Worm (Caenorhabditis elegans) whole organism, early embryonic: ENCODE measurements around the gene mlp-1.

Experiments
- B0310.2 ChIP-seq: sonication (generic microtip); optimal IDR thresholded peaks from 2 replicates; lab custom pipeline; 2016; ENCODE audit warnings: mild to moderate bottlenecking, missing genetic modification characterization, missing compliant biosample characterization
- F13C5.2 ChIP-seq: sonication (generic microtip); optimal IDR thresholded peaks from 2 replicates; lab custom pipeline; 2017; ENCODE audit warnings: mild to moderate bottlenecking, missing genetic modification characterization, inconsistent platforms, missing compliant biosample characterization
- aly-1 ChIP-seq: sonication (generic microtip); optimal IDR thresholded peaks from 2 replicates; lab custom pipeline; 2016; ENCODE audit warnings: missing genetic modification characterization, missing compliant biosample characterization
- ama-1 ChIP-seq: fragments of 150-350 bp; optimal IDR thresholded peaks from 2 replicates; lab custom pipeline; 2014
- ceh-13 ChIP-seq: fragments of 200-800 bp; sonication (Bioruptor generic); optimal IDR thresholded peaks from 2 replicates; lab custom pipeline; 2018; ENCODE audit warnings: mild to moderate bottlenecking, missing genetic modification characterization, missing compliant biosample characterization
- ceh-36 ChIP-seq: sonication (generic microtip); optimal IDR thresholded peaks from 2 replicates; lab custom pipeline; 2016; ENCODE audit warnings: missing genetic modification characterization, inconsistent platforms, missing compliant biosample characterization
- ets-7 ChIP-seq: sonication (generic microtip); optimal IDR thresholded peaks from 2 replicates; lab custom pipeline; 2016; ENCODE audit warnings: missing genotype, missing genetic modification characterization, missing compliant biosample characterization
- flt-1 ChIP-seq: fragments of 200-800 bp; sonication (Bioruptor generic); IDR thresholded peaks from 2 replicates; pipeline ENCODE4 v1.3.6; 2022; ENCODE audit warnings: missing genetic modification characterization, missing compliant biosample characterization
- hmbx-1 ChIP-seq: sonication (generic microtip); optimal IDR thresholded peaks from 2 replicates; lab custom pipeline; 2016; ENCODE audit warnings: mild to moderate bottlenecking, missing genetic modification characterization, missing compliant biosample characterization
- hmg-4 ChIP-seq: fragments of 200-800 bp; sonication (Bioruptor generic); optimal IDR thresholded peaks from 2 replicates; lab custom pipeline; 2018; ENCODE audit warnings: mild to moderate bottlenecking, missing genetic modification characterization, missing compliant biosample characterization
- hnd-1 ChIP-seq: sonication (generic microtip); optimal IDR thresholded peaks from 2 replicates; lab custom pipeline; 2016; ENCODE audit warnings: missing genetic modification characterization, missing compliant biosample characterization
- pes-1 ChIP-seq: fragments of 200-800 bp; sonication (Bioruptor generic); IDR thresholded peaks from 2 replicates; pipeline ENCODE4 v1.3.6; 2022; ENCODE audit warnings: missing genetic modification reagents, missing genetic modification characterization, missing compliant biosample characterization
- scrt-1 ChIP-seq: fragments of 200-800 bp; sonication (Bioruptor generic); IDR thresholded peaks from 2 replicates; pipeline ENCODE4 v1.3.6; 2022; ENCODE audit warnings: missing genetic modification characterization, missing compliant biosample characterization
- sea-1 ChIP-seq: fragments of 200-800 bp; sonication (Bioruptor generic); conservative IDR thresholded peaks from 2 replicates; pipeline ENCODE4 v1.3.6; 2022; ENCODE audit warnings: missing genetic modification characterization, missing compliant biosample characterization
- tbx-11 ChIP-seq: fragments of 200-800 bp; sonication (Bioruptor generic); IDR thresholded peaks from 2 replicates; pipeline ENCODE4 v1.3.6; 2022; ENCODE audit warnings: missing genetic modification characterization, missing compliant biosample characterization
- tbx-37 ChIP-seq: fragments of 200-800 bp; sonication (Bioruptor generic); conservative IDR thresholded peaks from 2 replicates; pipeline ENCODE4 v1.3.6; 2022; ENCODE audit warnings: missing genetic modification reagents, missing genetic modification characterization, missing compliant biosample characterization
- tra-4 ChIP-seq: sonication (generic microtip); optimal IDR thresholded peaks from 2 replicates; lab custom pipeline; 2017; ENCODE audit warnings: missing genetic modification characterization, missing compliant biosample characterization

Gene mlp-1

ce11 chrIII:5975005-5975730 is at the start of gene mlp-1:
Gene mlp-1 (minus strand): TSS chrIII:5975055.
- TF ChIP-seq ceh-13 (GFP tag; lab: Kevin White, UChicago): no peak
- no peak for TF ChIP-seq hnd-1 (tag; lab: Kevin White, UChicago)
- TF ChIP-seq tbx-37 (GFP tag; lab: Robert Waterston, UW): no peak
- TF ChIP-seq aly-1 (tag; lab: Kevin White, UChicago): no peak
- TF ChIP-seq ama-1 (lab: Kevin White, UChicago): no peak
- no peak for TF ChIP-seq pes-1 (GFP tag; lab: Robert Waterston, UW)
- no peak for TF ChIP-seq ets-7 (tag; lab: Kevin White, UChicago)
- TF ChIP-seq flt-1: no peak
- no peak for TF ChIP-seq ceh-36 (tag; lab: Kevin White, UChicago)
- no peak for TF ChIP-seq tra-4 (tag; lab: Kevin White, UChicago)
- TF ChIP-seq B0310.2 (tag; lab: Kevin White, UChicago): no peak
- no peak for TF ChIP-seq sea-1 (GFP tag; lab: Robert Waterston, UW)
- no peak for TF ChIP-seq hmbx-1 (tag; lab: Kevin White, UChicago)
- TF ChIP-seq hmg-4 (GFP tag; lab: Kevin White, UChicago): no peak
- TF ChIP-seq tbx-11 (GFP tag; lab: Robert Waterston, UW): no peak
- TF ChIP-seq F13C5.2 (tag; lab: Kevin White, UChicago): no peak
- TF ChIP-seq scrt-1: no peak

DNA sequence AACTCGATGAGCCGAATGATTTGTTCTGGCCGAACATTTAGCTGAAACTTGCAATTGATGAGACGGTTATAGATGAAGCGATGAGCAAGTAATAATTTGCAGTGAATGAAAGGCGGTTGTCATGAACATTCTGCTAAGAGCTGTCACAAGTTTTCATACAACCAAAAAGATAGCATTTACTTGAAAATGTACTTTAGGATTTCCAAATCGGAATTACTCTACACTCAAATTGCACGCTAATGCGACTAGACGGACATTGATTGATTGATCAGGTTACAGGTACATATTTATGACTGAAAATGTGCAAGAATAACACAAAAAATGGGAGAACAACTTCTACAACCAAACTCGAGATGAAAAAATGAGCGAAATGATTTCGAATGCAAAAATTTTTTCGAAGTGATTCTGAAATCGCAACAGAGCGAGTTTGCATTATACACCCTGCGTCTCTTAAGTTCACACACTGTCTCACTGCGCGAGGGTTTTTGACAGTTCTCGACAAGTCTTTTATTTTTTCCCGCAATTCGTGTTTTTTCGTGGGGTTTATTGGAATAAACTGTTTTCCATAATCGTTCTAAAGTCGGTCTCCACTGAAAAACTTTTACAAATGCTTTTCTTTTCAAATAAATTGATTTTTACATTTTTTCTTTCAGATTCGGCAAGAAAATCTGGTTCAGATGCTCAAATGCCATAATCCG is 44.8 kb upstream of the mlp-1 start, which contains the start of the genes npp-10 and cyk-3:
Gene npp-10 (minus strand): TSS at position 51 of the 698 bp plus-strand sequence.
Gene cyk-3 (plus strand): TSS at position 648 of the 698 bp plus-strand sequence.
- TF ChIP-seq ets-7 (tag; lab: Kevin White, UChicago): no peak
- TF ChIP-seq tbx-11 (GFP tag; lab: Robert Waterston, UW): 0 out of 2 replicates have a peak, but pooled peaks have one; percentile 35

DNA sequence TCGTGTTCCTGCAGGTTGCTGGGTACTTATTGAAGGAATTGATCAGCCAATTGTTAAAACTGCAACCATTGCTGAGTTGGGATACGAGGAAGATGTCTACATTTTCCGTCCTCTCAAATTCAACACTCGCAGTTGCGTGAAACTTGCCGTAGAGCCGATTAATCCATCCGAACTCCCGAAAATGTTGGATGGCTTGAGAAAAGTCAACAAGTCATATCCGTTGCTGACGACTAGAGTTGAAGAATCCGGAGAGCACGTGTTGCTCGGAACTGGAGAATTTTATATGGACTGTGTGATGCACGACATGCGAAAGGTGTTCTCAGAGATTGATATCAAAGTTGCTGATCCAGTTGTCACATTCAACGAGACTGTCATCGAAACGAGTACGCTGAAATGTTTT is 36.5 kb upstream of the mlp-1 start:
- TF ChIP-seq pes-1 (GFP tag; lab: Robert Waterston, UW) (no peak), F13C5.2 (tag; lab: Kevin White, UChicago) (no peak), scrt-1 (no peak), tbx-37 (GFP tag; lab: Robert Waterston, UW) (no peak)

- TF ChIP-seq ceh-36 (tag; lab: Kevin White, UChicago) (no peak), hmbx-1 (tag; lab: Kevin White, UChicago) (no peak), tbx-37 (GFP tag; lab: Robert Waterston, UW) (no peak), aly-1 (tag; lab: Kevin White, UChicago) (no peak), ceh-13 (GFP tag; lab: Kevin White, UChicago) (no peak), ets-7 (tag; lab: Kevin White, UChicago) (no peak), B0310.2 (tag; lab: Kevin White, UChicago) (no peak), sea-1 (GFP tag; lab: Robert Waterston, UW) (no peak), tra-4 (tag; lab: Kevin White, UChicago) (no peak), F13C5.2 (tag; lab: Kevin White, UChicago) (no peak), hnd-1 (tag; lab: Kevin White, UChicago) (no peak)
Observed at ce11 chrIII:6008989-6009610, 34.2 kb upstream of the mlp-1 start, which contains the start of the genes gcna-1 and eftu-2. Gene gcna-1 (minus strand): TSS chrIII:6009084. Gene eftu-2 (plus strand): TSS chrIII:6009560.

ce11 chrIII:6006453-6006852 is 31.6 kb upstream of the mlp-1 start:
- TF ChIP-seq B0310.2 (tag; lab: Kevin White, UChicago): no peak
- TF ChIP-seq tra-4 (tag; lab: Kevin White, UChicago): no peak
- TF ChIP-seq hmbx-1 (tag; lab: Kevin White, UChicago): no peak
- no peak for TF ChIP-seq ets-7 (tag; lab: Kevin White, UChicago)

DNA sequence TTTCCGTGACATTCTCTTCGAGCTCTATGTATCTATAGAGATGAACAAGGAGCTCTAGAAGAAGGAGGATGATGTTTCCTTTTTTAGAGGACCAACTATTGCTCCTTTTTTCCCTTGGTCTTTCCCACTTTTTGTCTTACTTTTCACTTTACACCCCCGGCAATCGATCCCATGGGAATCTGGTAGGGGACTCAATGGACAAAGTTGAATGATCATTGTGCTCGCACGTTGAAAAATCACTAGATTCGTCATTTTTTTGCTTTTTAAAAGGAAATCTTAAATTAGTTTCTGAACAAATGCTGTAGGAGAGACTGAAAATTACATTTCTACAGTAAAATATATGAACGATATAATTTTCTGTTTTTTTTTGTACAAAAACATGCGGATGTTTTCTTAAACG is 27.2 kb upstream of the mlp-1 start:
- TF ChIP-seq hmbx-1 (tag; lab: Kevin White, UChicago) (no peak), sea-1 (GFP tag; lab: Robert Waterston, UW) (no peak), tra-4 (tag; lab: Kevin White, UChicago) (no peak), ceh-36 (tag; lab: Kevin White, UChicago) (no peak), tbx-37 (GFP tag; lab: Robert Waterston, UW) (no peak), scrt-1 (no peak), F13C5.2 (tag; lab: Kevin White, UChicago) (no peak), ama-1 (lab: Kevin White, UChicago) (no peak), B0310.2 (tag; lab: Kevin White, UChicago) (no peak), ceh-13 (GFP tag; lab: Kevin White, UChicago) (no peak), tbx-11 (GFP tag; lab: Robert Waterston, UW) (no peak), ets-7 (tag; lab: Kevin White, UChicago) (no peak)

ce11 chrIII:5999629-6000028 is 24.8 kb upstream of the mlp-1 start:
- TF ChIP-seq B0310.2 (tag; lab: Kevin White, UChicago): no peak
- no peak for TF ChIP-seq hmg-4 (GFP tag; lab: Kevin White, UChicago)
- no peak for TF ChIP-seq pes-1 (GFP tag; lab: Robert Waterston, UW)
- TF ChIP-seq ama-1 (lab: Kevin White, UChicago): no peak
